Worm (Caenorhabditis elegans) whole organism, L2 larva: ENCODE results near the gene F53C3.1.
A peak's percentile ranks its signal among the peaks of the same experiment; 100 is the strongest.

Experiments used
- C34F6.9 ChIP-seq: fragments of 150-350 bp; optimal IDR thresholded peaks from 2 replicates; lab custom pipeline; 2014; ENCODE audit warnings: missing biosample characterization, missing genetic modification characterization
- F13H6.1 ChIP-seq: sonication (generic microtip); optimal IDR thresholded peaks from 2 replicates; lab custom pipeline; 2016; ENCODE audit warnings: missing genetic modification characterization, missing compliant biosample characterization
- R02D3.7 ChIP-seq: fragments of 150-350 bp; optimal IDR thresholded peaks from 2 replicates; lab custom pipeline; 2014; ENCODE audit warnings: missing biosample characterization, missing genetic modification characterization
- Y55F3AM.14 ChIP-seq: fragments of 200-800 bp; sonication (Bioruptor generic); optimal IDR thresholded peaks from 2 replicates; lab custom pipeline; 2018; ENCODE audit warnings: mild to moderate bottlenecking, missing genetic modification characterization, missing compliant biosample characterization
- ZK546.5 ChIP-seq: sonication (generic microtip); optimal IDR thresholded peaks from 2 replicates; lab custom pipeline; 2017; ENCODE audit warnings: missing biosample characterization, missing genetic modification characterization
- alr-1 ChIP-seq: fragments of 150-350 bp; optimal IDR thresholded peaks from 2 replicates; lab custom pipeline; 2014; ENCODE audit warnings: missing biosample characterization, missing genetic modification characterization
- aly-2 ChIP-seq: fragments of 150-350 bp; optimal IDR thresholded peaks from 2 replicates; lab custom pipeline; 2014; ENCODE audit warnings: missing biosample characterization, missing genetic modification characterization
- ama-1 ChIP-seq: fragments of 150-350 bp; optimal IDR thresholded peaks from 2 replicates; lab custom pipeline; 2018; ENCODE audit warnings: inconsistent platforms
- blmp-1 ChIP-seq: sonication (generic microtip); optimal IDR thresholded peaks from 2 replicates; lab custom pipeline; 2017; ENCODE audit warnings: missing genetic modification characterization, mild to moderate bottlenecking, missing compliant biosample characterization, antibody characterized with exemption, moderate library complexity; ENCODE audit not compliant: insufficient read depth
- ceh-16 ChIP-seq: fragments of 150-350 bp; optimal IDR thresholded peaks from 2 replicates; lab custom pipeline; 2014; ENCODE audit warnings: missing biosample characterization, missing genetic modification characterization
- ceh-82 ChIP-seq: fragments of 150-350 bp; optimal IDR thresholded peaks from 2 replicates; lab custom pipeline; 2014; ENCODE audit warnings: missing biosample characterization, missing genetic modification characterization
- crh-2 ChIP-seq: sonication (generic microtip); optimal IDR thresholded peaks from 2 replicates; lab custom pipeline; 2017; ENCODE audit warnings: missing biosample characterization, missing genetic modification characterization
- dmd-4 ChIP-seq: sonication (generic microtip); optimal IDR thresholded peaks from 2 replicates; lab custom pipeline; 2017; ENCODE audit warnings: missing biosample characterization, missing genetic modification characterization
- egl-27 ChIP-seq: sonication (generic microtip); optimal IDR thresholded peaks from 3 replicates; lab custom pipeline; 2017; ENCODE audit warnings: missing biosample characterization, missing genetic modification reagents, missing genetic modification characterization
- elt-1 ChIP-seq: fragments of 150-350 bp; optimal IDR thresholded peaks from 2 replicates; lab custom pipeline; 2014; ENCODE audit warnings: missing biosample characterization, missing genetic modification characterization
- elt-3 ChIP-seq: sonication (generic microtip); optimal IDR thresholded peaks from 2 replicates; lab custom pipeline; 2017; ENCODE audit warnings: missing biosample characterization, missing genetic modification characterization
- fos-1 ChIP-seq: fragments of 150-350 bp; optimal IDR thresholded peaks from 2 replicates; lab custom pipeline; 2014; ENCODE audit warnings: missing biosample characterization, missing genetic modification characterization
- gmeb-1 ChIP-seq: fragments of 150-350 bp; optimal IDR thresholded peaks from 2 replicates; lab custom pipeline; 2014; ENCODE audit warnings: missing biosample characterization, missing genetic modification characterization
- lin-11 ChIP-seq: fragments of 150-350 bp; sonication (generic microtip); optimal IDR thresholded peaks from 2 replicates; lab custom pipeline; 2014; ENCODE audit warnings: missing biosample characterization, missing genetic modification characterization, inconsistent platforms, mixed read lengths
- lin-13 ChIP-seq: fragments of 150-350 bp; optimal IDR thresholded peaks from 2 replicates; lab custom pipeline; 2014; ENCODE audit warnings: missing biosample characterization, missing genetic modification reagents, missing genetic modification characterization
- lin-39 ChIP-seq: fragments of 150-350 bp; optimal IDR thresholded peaks from 2 replicates; lab custom pipeline; 2014; ENCODE audit warnings: missing biosample characterization, missing genetic modification reagents, missing genetic modification characterization
- lsy-2 ChIP-seq, 2 experiments: fragments of 150-350 bp in 1 of 2; sonication (generic microtip) in 1 of 2; optimal IDR thresholded peaks; 2 replicates each; lab custom pipeline; 2014 to 2017; ENCODE audit warnings: missing biosample characterization in 2 of 2, missing genetic modification characterization in 2 of 2
- mab-5 ChIP-seq: fragments of 150-350 bp; optimal IDR thresholded peaks from 2 replicates; lab custom pipeline; 2014; ENCODE audit warnings: missing biosample characterization, missing genetic modification characterization
- mbf-1 ChIP-seq: sonication (generic microtip); optimal IDR thresholded peaks from 2 replicates; lab custom pipeline; 2017; ENCODE audit warnings: missing biosample characterization, missing genetic modification characterization
- mdl-1 ChIP-seq, 2 experiments: fragments of 150-350 bp in 1 of 2; sonication (generic microtip) in 1 of 2; optimal IDR thresholded peaks; 2 replicates each; lab custom pipeline; 2017; ENCODE audit warnings: missing biosample characterization in 2 of 2, missing genetic modification characterization in 2 of 2
- nhr-10 ChIP-seq: sonication (generic microtip); optimal IDR thresholded peaks from 2 replicates; lab custom pipeline; 2017; ENCODE audit warnings: missing biosample characterization, missing genetic modification characterization
- nhr-11 ChIP-seq: fragments of 150-350 bp; optimal IDR thresholded peaks from 2 replicates; lab custom pipeline; 2014; ENCODE audit warnings: missing biosample characterization, missing genetic modification characterization
- nhr-12 ChIP-seq: fragments of 150-350 bp; optimal IDR thresholded peaks from 2 replicates; lab custom pipeline; 2014; ENCODE audit warnings: missing biosample characterization, missing genetic modification characterization
- nhr-129 ChIP-seq: fragments of 150-350 bp; optimal IDR thresholded peaks from 2 replicates; lab custom pipeline; 2014; ENCODE audit warnings: missing biosample characterization, missing genetic modification characterization
- nhr-21 ChIP-seq: fragments of 150-350 bp; optimal IDR thresholded peaks from 2 replicates; lab custom pipeline; 2014; ENCODE audit warnings: missing biosample characterization, missing genetic modification characterization
- nhr-23 ChIP-seq: fragments of 150-350 bp; optimal IDR thresholded peaks from 2 replicates; lab custom pipeline; 2014; ENCODE audit warnings: missing biosample characterization, missing genetic modification reagents, missing genetic modification characterization
- nhr-237 ChIP-seq: fragments of 150-350 bp; optimal IDR thresholded peaks from 2 replicates; lab custom pipeline; 2014; ENCODE audit warnings: missing biosample characterization, missing genetic modification characterization
- nhr-25 ChIP-seq: fragments of 150-350 bp; sonication (generic microtip); optimal IDR thresholded peaks from 3 replicates; lab custom pipeline; 2014; ENCODE audit warnings: missing biosample characterization, missing genetic modification characterization
- nhr-6 ChIP-seq: fragments of 150-350 bp; optimal IDR thresholded peaks from 2 replicates; lab custom pipeline; 2014; ENCODE audit warnings: missing biosample characterization, missing genetic modification characterization
- nhr-77 ChIP-seq: fragments of 150-350 bp; optimal IDR thresholded peaks from 2 replicates; lab custom pipeline; 2014; ENCODE audit warnings: missing biosample characterization, missing genetic modification characterization
- peb-1 ChIP-seq: fragments of 150-350 bp; optimal IDR thresholded peaks from 2 replicates; lab custom pipeline; 2014; ENCODE audit warnings: missing biosample characterization, missing genetic modification characterization
- sem-4 ChIP-seq: fragments of 150-350 bp; optimal IDR thresholded peaks from 2 replicates; lab custom pipeline; 2014; ENCODE audit warnings: missing biosample characterization, missing genetic modification reagents, missing genetic modification characterization
- skn-1 ChIP-seq: sonication (generic microtip); optimal IDR thresholded peaks from 2 replicates; lab custom pipeline; 2017; ENCODE audit warnings: missing biosample characterization, missing genetic modification characterization
- sma-3 ChIP-seq: sonication (generic microtip); optimal IDR thresholded peaks from 2 replicates; lab custom pipeline; 2016; ENCODE audit warnings: missing genetic modification reagents, missing genetic modification characterization, missing compliant biosample characterization
- sma-9 ChIP-seq, 2 experiments: fragments of 150-350 bp in 1 of 2; sonication (generic microtip) in 1 of 2; optimal IDR thresholded peaks; 2 replicates each; lab custom pipeline; 2014 to 2016; ENCODE audit warnings: missing genetic modification characterization in 2 of 2, mild to moderate bottlenecking in 1 of 2, missing biosample characterization in 1 of 2, missing compliant biosample characterization in 1 of 2, missing genetic modification reagents in 1 of 2, moderate library complexity in 1 of 2
- snpc-4 ChIP-seq: fragments of 150-350 bp; optimal IDR thresholded peaks from 2 replicates; lab custom pipeline; 2014; ENCODE audit warnings: missing biosample characterization, missing genetic modification characterization
- unc-39 ChIP-seq: fragments of 150-350 bp; optimal IDR thresholded peaks from 2 replicates; lab custom pipeline; 2014; ENCODE audit warnings: missing biosample characterization, missing genetic modification characterization
- unc-55 ChIP-seq: fragments of 150-350 bp; sonication (generic microtip); optimal IDR thresholded peaks from 3 replicates; lab custom pipeline; 2014; ENCODE audit warnings: missing biosample characterization, missing genetic modification reagents, missing genetic modification characterization
- unc-62 ChIP-seq: fragments of 150-350 bp; optimal IDR thresholded peaks from 2 replicates; lab custom pipeline; 2014; ENCODE audit warnings: missing biosample characterization, missing genetic modification reagents, missing genetic modification characterization
- zag-1 ChIP-seq: fragments of 150-350 bp; optimal IDR thresholded peaks from 2 replicates; lab custom pipeline; 2014; ENCODE audit warnings: missing biosample characterization, missing genetic modification characterization
- ztf-1 ChIP-seq: fragments of 200-800 bp; sonication (Bioruptor generic); conservative IDR thresholded peaks from 2 replicates; pipeline ENCODE4 v1.3.6; 2022; ENCODE audit warnings: missing genetic modification characterization, missing compliant biosample characterization
- ztf-11 ChIP-seq: sonication (generic microtip); optimal IDR thresholded peaks from 2 replicates; lab custom pipeline; 2017; ENCODE audit warnings: missing biosample characterization, missing genetic modification characterization
- ztf-4 ChIP-seq: fragments of 150-350 bp; optimal IDR thresholded peaks from 2 replicates; lab custom pipeline; 2014; ENCODE audit warnings: missing biosample characterization, missing genetic modification characterization

The F53C3.1 gene

DNA sequence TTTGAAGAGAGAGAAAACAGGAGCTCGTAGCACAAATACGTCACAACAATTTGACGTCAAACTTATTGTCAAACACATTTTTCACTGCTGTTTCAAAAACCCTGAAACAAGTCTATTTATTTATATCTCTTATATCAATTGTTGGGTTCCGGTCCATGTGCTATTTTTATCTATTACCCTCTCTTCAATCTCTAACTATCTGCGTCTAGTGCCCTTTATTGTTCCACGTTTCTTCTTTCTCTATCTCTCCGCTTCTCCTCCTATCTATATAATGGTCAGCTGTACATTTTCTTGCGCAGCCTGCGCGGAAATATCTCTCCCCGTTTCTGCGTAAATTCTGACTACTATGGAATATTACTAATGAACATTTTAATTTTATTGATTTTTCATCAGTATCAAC, 14.9 kb upstream of the F53C3.1 start:
- TF ChIP-seq blmp-1 (tag; lab: Kevin White, UChicago) (no peak), nhr-10 (tag; lab: Kevin White, UChicago) (no peak), nhr-23 (tag; lab: Kevin White, UChicago) (no peak), elt-3 (tag; lab: Kevin White, UChicago) (no peak), unc-39 (tag; lab: Kevin White, UChicago) (no peak), lsy-2 (tag; optimal IDR thresholded peaks at IDR 0.05; lab: Kevin White, UChicago) (peak in 1 of 2 experiments; percentile 57), sma-9 (GFP tag; optimal IDR thresholded peaks at IDR 0.05; lab: Kevin White, UChicago) (peak; percentile 85), sma-9 (tag; optimal IDR thresholded peaks at IDR 0.05; lab: Kevin White, UChicago) (no peak), nhr-11 (tag; lab: Kevin White, UChicago) (no peak), C34F6.9 (tag; lab: Kevin White, UChicago) (peak; percentile 59), elt-1 (tag; lab: Kevin White, UChicago) (no peak), nhr-25 (tag; lab: Kevin White, UChicago) (peak; percentile 48), ZK546.5 (tag; lab: Kevin White, UChicago) (no peak), ceh-16 (tag; lab: Kevin White, UChicago) (no peak), ztf-1 (GFP tag; lab: Robert Waterston, UW) (no peak), nhr-77 (tag; lab: Kevin White, UChicago) (no peak), unc-62 (GFP tag; lab: Kevin White, UChicago) (no peak), mab-5 (no peak), nhr-12 (tag; lab: Kevin White, UChicago) (no peak), unc-55 (GFP tag; lab: Kevin White, UChicago) (peak; percentile 50), nhr-6 (tag; lab: Kevin White, UChicago) (no peak), nhr-237 (tag; lab: Kevin White, UChicago) (no peak), ama-1 (lab: Kevin White, UChicago) (no peak), nhr-21 (tag; lab: Kevin White, UChicago) (peak; percentile 38), lin-39 (tag; lab: Kevin White, UChicago) (no peak), sem-4 (tag; lab: Kevin White, UChicago) (no peak), nhr-129 (tag; lab: Kevin White, UChicago) (peak; percentile 27), skn-1 (tag; lab: Kevin White, UChicago) (no peak), zag-1 (tag; lab: Kevin White, UChicago) (no peak), crh-2 (tag; lab: Kevin White, UChicago) (peak; percentile 78), aly-2 (no peak), egl-27 (no peak), R02D3.7 (tag; lab: Kevin White, UChicago) (no peak), peb-1 (tag; lab: Kevin White, UChicago) (no peak), mbf-1 (tag; lab: Kevin White, UChicago) (no peak), ztf-11 (tag; lab: Kevin White, UChicago) (no peak), snpc-4 (no peak), F13H6.1 (peak; percentile 73), ceh-82 (tag; lab: Kevin White, UChicago) (no peak), lin-13 (GFP tag; lab: Kevin White, UChicago) (peak; percentile 59), mdl-1 (tag; optimal IDR thresholded peaks at IDR 0.05; lab: Kevin White, UChicago) (no peak), gmeb-1 (tag; lab: Kevin White, UChicago) (peak; percentile 10), Y55F3AM.14 (GFP tag; lab: Kevin White, UChicago) (no peak), fos-1 (no peak), ztf-4 (tag; lab: Kevin White, UChicago) (no peak), dmd-4 (tag; lab: Kevin White, UChicago) (no peak), alr-1 (tag; lab: Kevin White, UChicago) (no peak), lin-11 (no peak), sma-3 (GFP tag; lab: Kevin White, UChicago) (peak; percentile 14)
